Worm (Caenorhabditis elegans): ENCODE results near the gene coel-1.

ce11 chrX:4274116-4274515, 8.7 kb downstream of the coel-1 start, which contains the start of gene mec-18:
- TF ChIP-seq tab-1 (GFP tag; IDR thresholded peaks at IDR 0.05) (no peak), ztf-23 (GFP tag; IDR thresholded peaks at IDR 0.05) (no peak)
